Worm (Caenorhabditis elegans) whole organism, early embryonic: Measurements from ENCODE around the gene mks-2.

Source experiments
- B0310.2 ChIP-seq: sonication (generic microtip); optimal IDR thresholded peaks from 2 replicates; lab custom pipeline; 2016; ENCODE audit warnings: mild to moderate bottlenecking, missing genetic modification characterization, missing compliant biosample characterization
- F13C5.2 ChIP-seq: sonication (generic microtip); optimal IDR thresholded peaks from 2 replicates; lab custom pipeline; 2017; ENCODE audit warnings: mild to moderate bottlenecking, missing genetic modification characterization, inconsistent platforms, missing compliant biosample characterization
- aly-1 ChIP-seq: sonication (generic microtip); optimal IDR thresholded peaks from 2 replicates; lab custom pipeline; 2016; ENCODE audit warnings: missing genetic modification characterization, missing compliant biosample characterization
- ama-1 ChIP-seq: fragments of 150-350 bp; optimal IDR thresholded peaks from 2 replicates; lab custom pipeline; 2014
- ceh-13 ChIP-seq: fragments of 200-800 bp; sonication (Bioruptor generic); optimal IDR thresholded peaks from 2 replicates; lab custom pipeline; 2018; ENCODE audit warnings: mild to moderate bottlenecking, missing genetic modification characterization, missing compliant biosample characterization
- ets-7 ChIP-seq: sonication (generic microtip); optimal IDR thresholded peaks from 2 replicates; lab custom pipeline; 2016; ENCODE audit warnings: missing genotype, missing genetic modification characterization, missing compliant biosample characterization
- flt-1 ChIP-seq: fragments of 200-800 bp; sonication (Bioruptor generic); IDR thresholded peaks from 2 replicates; pipeline ENCODE4 v1.3.6; 2022; ENCODE audit warnings: missing genetic modification characterization, missing compliant biosample characterization
- hmbx-1 ChIP-seq: sonication (generic microtip); optimal IDR thresholded peaks from 2 replicates; lab custom pipeline; 2016; ENCODE audit warnings: mild to moderate bottlenecking, missing genetic modification characterization, missing compliant biosample characterization
- hmg-4 ChIP-seq: fragments of 200-800 bp; sonication (Bioruptor generic); optimal IDR thresholded peaks from 2 replicates; lab custom pipeline; 2018; ENCODE audit warnings: mild to moderate bottlenecking, missing genetic modification characterization, missing compliant biosample characterization
- pes-1 ChIP-seq: fragments of 200-800 bp; sonication (Bioruptor generic); IDR thresholded peaks from 2 replicates; pipeline ENCODE4 v1.3.6; 2022; ENCODE audit warnings: missing genetic modification reagents, missing genetic modification characterization, missing compliant biosample characterization
- scrt-1 ChIP-seq: fragments of 200-800 bp; sonication (Bioruptor generic); IDR thresholded peaks from 2 replicates; pipeline ENCODE4 v1.3.6; 2022; ENCODE audit warnings: missing genetic modification characterization, missing compliant biosample characterization
- sea-1 ChIP-seq: fragments of 200-800 bp; sonication (Bioruptor generic); conservative IDR thresholded peaks from 2 replicates; pipeline ENCODE4 v1.3.6; 2022; ENCODE audit warnings: missing genetic modification characterization, missing compliant biosample characterization
- tbx-11 ChIP-seq: fragments of 200-800 bp; sonication (Bioruptor generic); IDR thresholded peaks from 2 replicates; pipeline ENCODE4 v1.3.6; 2022; ENCODE audit warnings: missing genetic modification characterization, missing compliant biosample characterization

- no peak for TF ChIP-seq ama-1 (lab: Kevin White, UChicago)
- TF ChIP-seq ceh-13 = no peak
- TF ChIP-seq hmg-4 (GFP tag; lab: Kevin White, UChicago) = no peak
- TF ChIP-seq sea-1 (GFP tag; lab: Robert Waterston, UW) = no peak
- no peak for TF ChIP-seq hmbx-1 (tag; lab: Kevin White, UChicago)
- TF ChIP-seq ets-7 (tag; lab: Kevin White, UChicago) = no peak
- no peak for TF ChIP-seq pes-1 (GFP tag; lab: Robert Waterston, UW)
- TF ChIP-seq B0310.2 (tag; lab: Kevin White, UChicago) = no peak
- no peak for TF ChIP-seq F13C5.2 (tag; lab: Kevin White, UChicago)
- no peak for TF ChIP-seq flt-1 (GFP tag; lab: Robert Waterston, UW)
- no peak for TF ChIP-seq tbx-11 (GFP tag; lab: Robert Waterston, UW)
- no peak for TF ChIP-seq aly-1 (tag; lab: Kevin White, UChicago)
- no peak for TF ChIP-seq scrt-1 (GFP tag; lab: Robert Waterston, UW)
Measured at ce11 chrII:6198468-6198867, 20.8 kb downstream of the mks-2 start, which contains the start of gene szy-4.
